Fruit fly (Drosophila melanogaster) whole organism, embryonic: ENCODE results near the gene CG4301.
A peak's percentile ranks its signal among the peaks of the same experiment; 100 is the strongest.

Experiments used
- BEAF-32 ChIP-seq: fragments of 200-800 bp; sonication (Bioruptor generic); optimal IDR thresholded peaks from 3 replicates; lab custom pipeline; 2017; ENCODE audit warnings: missing biosample characterization, missing genetic modification characterization, mild to moderate bottlenecking, moderate library complexity, missing genetic modification reagents
- CG11398 ChIP-seq: fragments of 200-800 bp; sonication (Bioruptor generic); optimal IDR thresholded peaks from 2 replicates; lab custom pipeline; 2016; ENCODE audit warnings: missing biosample characterization, missing genetic modification characterization
- CG11504 ChIP-seq: fragments of 200-800 bp; sonication (Bioruptor generic); optimal IDR thresholded peaks from 3 replicates; lab custom pipeline; 2019; ENCODE audit warnings: missing biosample characterization, mild to moderate bottlenecking, missing genetic modification characterization, moderate library complexity
- CG12659 ChIP-seq: fragments of 200-800 bp; sonication (Bioruptor generic); optimal IDR thresholded peaks from 3 replicates; lab custom pipeline; 2017; ENCODE audit warnings: mild to moderate bottlenecking, missing biosample characterization, missing genetic modification reagents, missing genetic modification characterization
- CG12744 ChIP-seq: fragments of 200-800 bp; sonication (Bioruptor generic); optimal IDR thresholded peaks from 2 replicates; lab custom pipeline; 2016; ENCODE audit warnings: missing biosample characterization, missing genetic modification characterization
- CG1529 ChIP-seq: fragments of 200-800 bp; sonication (Bioruptor generic); optimal IDR thresholded peaks from 3 replicates; lab custom pipeline; 2018; ENCODE audit warnings: missing biosample characterization, missing genetic modification characterization
- CG15479 ChIP-seq: fragments of 200-800 bp; sonication (Bioruptor generic); optimal IDR thresholded peaks from 3 replicates; lab custom pipeline; 2019; ENCODE audit warnings: missing biosample characterization, mild to moderate bottlenecking, missing genetic modification characterization, moderate library complexity
- CG17612 ChIP-seq: fragments of 200-800 bp; sonication (Bioruptor generic); IDR thresholded peaks from 2 replicates; pipeline ENCODE4 v1.3.6; 2022; ENCODE audit warnings: missing biosample characterization, missing genetic modification characterization
- CG18599 ChIP-seq: fragments of 200-800 bp; sonication (Bioruptor generic); optimal IDR thresholded peaks from 3 replicates; lab custom pipeline; 2017; ENCODE audit warnings: missing biosample characterization, missing genetic modification characterization, mild to moderate bottlenecking, moderate library complexity, missing genetic modification reagents
- CG2120 ChIP-seq: fragments of 200-800 bp; sonication (Bioruptor generic); optimal IDR thresholded peaks from 3 replicates; lab custom pipeline; 2016; ENCODE audit warnings: missing biosample characterization, missing genetic modification characterization
- CG2129 ChIP-seq: fragments of 200-800 bp; sonication (Bioruptor generic); IDR thresholded peaks from 2 replicates; pipeline ENCODE4 v1.3.6; 2022; ENCODE audit warnings: missing biosample characterization, missing genetic modification characterization; ENCODE audit not compliant: partially characterized antibody
- CG30020 ChIP-seq: fragments of 200-800 bp; optimal IDR thresholded peaks from 2 replicates; lab custom pipeline; 2019; ENCODE audit warnings: missing biosample characterization, mild to moderate bottlenecking, missing genetic modification characterization, moderate library complexity
- CG42726 ChIP-seq: fragments of 200-800 bp; sonication (Bioruptor generic); IDR thresholded peaks from 2 replicates; pipeline ENCODE4 v1.3.6; 2022; ENCODE audit warnings: missing biosample characterization, missing genetic modification characterization; ENCODE audit not compliant: partially characterized antibody
- CG6765 ChIP-seq: fragments of 200-800 bp; sonication (Bioruptor generic); optimal IDR thresholded peaks from 3 replicates; lab custom pipeline; 2017; ENCODE audit warnings: missing biosample characterization, mild to moderate bottlenecking, missing genetic modification characterization
- CG9817 ChIP-seq: fragments of 200-800 bp; sonication (Bioruptor generic); optimal IDR thresholded peaks from 2 replicates; lab custom pipeline; 2018; ENCODE audit warnings: missing biosample characterization, mild to moderate bottlenecking, missing genetic modification characterization, moderate library complexity
- CHES-1-like ChIP-seq: fragments of 200-800 bp; sonication (Bioruptor generic); optimal IDR thresholded peaks from 2 replicates; lab custom pipeline; 2016; ENCODE audit warnings: missing biosample characterization, missing genetic modification characterization
- CrebB ChIP-seq: fragments of 200-800 bp; sonication (Bioruptor generic); optimal IDR thresholded peaks from 3 replicates; lab custom pipeline; 2018; ENCODE audit warnings: missing biosample characterization, mild to moderate bottlenecking, missing genetic modification characterization
- Doc3 ChIP-seq: fragments of 200-800 bp; sonication (Bioruptor generic); IDR thresholded peaks from 3 replicates; pipeline ENCODE4 v1.3.6; 2022; ENCODE audit warnings: missing biosample characterization, missing genetic modification characterization; ENCODE audit not compliant: partially characterized antibody
- HHEX ChIP-seq: fragments of 200-800 bp; sonication (Bioruptor generic); optimal IDR thresholded peaks from 3 replicates; lab custom pipeline; 2017; ENCODE audit warnings: missing biosample characterization, mild to moderate bottlenecking, missing genetic modification characterization, missing genetic modification reagents
- HmgD ChIP-seq: fragments of 200-800 bp; sonication (Bioruptor generic); optimal IDR thresholded peaks from 3 replicates; lab custom pipeline; 2016; ENCODE audit warnings: missing biosample characterization, missing genetic modification characterization
- Mad ChIP-seq: fragments of 200-800 bp; sonication (Bioruptor generic); optimal IDR thresholded peaks from 2 replicates; lab custom pipeline; 2016; ENCODE audit warnings: missing biosample characterization, missing genetic modification characterization
- NC2β ChIP-seq: fragments of 200-800 bp; sonication (Bioruptor generic); optimal IDR thresholded peaks from 2 replicates; lab custom pipeline; 2016; ENCODE audit warnings: missing biosample characterization, missing genetic modification characterization
- NK7.1 ChIP-seq: fragments of 200-800 bp; sonication (Bioruptor generic); optimal IDR thresholded peaks from 3 replicates; lab custom pipeline; 2016; ENCODE audit warnings: missing biosample characterization, missing genetic modification characterization
- NfI ChIP-seq: fragments of 200-800 bp; sonication (Bioruptor generic); optimal IDR thresholded peaks from 3 replicates; lab custom pipeline; 2018; ENCODE audit warnings: missing biosample characterization, mild to moderate bottlenecking, missing genetic modification characterization, moderate library complexity
- Rfx ChIP-seq: fragments of 200-800 bp; sonication (Bioruptor generic); IDR thresholded peaks from 2 replicates; pipeline ENCODE4 v1.3.6; 2022; ENCODE audit warnings: missing biosample characterization, missing genetic modification characterization
- Side ChIP-seq: fragments of 200-800 bp; sonication (Bioruptor generic); optimal IDR thresholded peaks from 2 replicates; lab custom pipeline; 2016; ENCODE audit warnings: missing biosample characterization, missing genetic modification characterization
- abd-A ChIP-seq: fragments of 200-800 bp; sonication (Bioruptor generic); optimal IDR thresholded peaks from 3 replicates; lab custom pipeline; 2019; ENCODE audit warnings: missing biosample characterization, mild to moderate bottlenecking, missing genetic modification characterization, moderate library complexity
- cg ChIP-seq: fragments of 200-800 bp; sonication (Bioruptor generic); optimal IDR thresholded peaks from 3 replicates; lab custom pipeline; 2019; ENCODE audit warnings: missing biosample characterization, mild to moderate bottlenecking, missing genetic modification characterization, moderate library complexity
- dpn ChIP-seq, 2 experiments: fragments of 200-800 bp; sonication (Bioruptor generic); optimal IDR thresholded peaks; 3 replicates each; lab custom pipeline; 2016; ENCODE audit warnings: missing biosample characterization in 2 of 2, missing genetic modification characterization in 2 of 2
- dysf ChIP-seq: fragments of 200-800 bp; sonication (Bioruptor generic); IDR thresholded peaks from 3 replicates; pipeline ENCODE4 v1.3.6; 2022; ENCODE audit warnings: missing biosample characterization, missing genetic modification characterization
- eve ChIP-seq, 2 experiments: fragments of >200 bp; optimal IDR thresholded peaks; 2 replicates each; lab custom pipeline; 2017; ENCODE audit warnings: missing biosample characterization in 2 of 2, missing genetic modification characterization in 2 of 2
- gfzf ChIP-seq: fragments of 200-800 bp; sonication (Bioruptor generic); optimal IDR thresholded peaks from 2 replicates; lab custom pipeline; 2016; ENCODE audit warnings: missing biosample characterization, mild to moderate bottlenecking, missing genetic modification characterization, moderate library complexity
- grn ChIP-seq: fragments of 200-800 bp; sonication (Bioruptor generic); optimal IDR thresholded peaks from 3 replicates; lab custom pipeline; 2017; ENCODE audit warnings: missing biosample characterization, missing genetic modification characterization
- hb ChIP-seq: fragments of 200-800 bp; sonication (Bioruptor generic); IDR thresholded peaks from 3 replicates; pipeline ENCODE4 v1.3.6; 2022; ENCODE audit warnings: missing biosample characterization, missing genetic modification characterization; ENCODE audit not compliant: partially characterized antibody
- kay ChIP-seq: fragments of 200-800 bp; sonication (Bioruptor generic); optimal IDR thresholded peaks from 2 replicates; lab custom pipeline; 2016; ENCODE audit warnings: missing biosample characterization, missing genetic modification characterization
- ken ChIP-seq: fragments of 200-800 bp; sonication (Bioruptor generic); IDR thresholded peaks from 3 replicates; pipeline ENCODE4 v1.3.6; 2022; ENCODE audit warnings: missing biosample characterization, missing genetic modification characterization
- lbe ChIP-seq: fragments of 200-800 bp; sonication (Bioruptor generic); optimal IDR thresholded peaks from 2 replicates; lab custom pipeline; 2016; ENCODE audit warnings: missing biosample characterization, mild to moderate bottlenecking, missing genetic modification characterization
- luna ChIP-seq: fragments of 200-800 bp; sonication (Bioruptor generic); optimal IDR thresholded peaks from 2 replicates; lab custom pipeline; 2016; ENCODE audit warnings: missing biosample characterization, missing genetic modification characterization
- maf-S ChIP-seq: fragments of 200-800 bp; sonication (Bioruptor generic); optimal IDR thresholded peaks from 2 replicates; lab custom pipeline; 2016; ENCODE audit warnings: missing biosample characterization, missing genetic modification characterization
- nom ChIP-seq: fragments of 200-800 bp; sonication (Bioruptor generic); optimal IDR thresholded peaks from 2 replicates; lab custom pipeline; 2017; ENCODE audit warnings: missing biosample characterization, missing genetic modification characterization, mild to moderate bottlenecking, moderate library complexity, missing genetic modification reagents
- prd ChIP-seq, 3 experiments: fragments of >200 bp in 2 of 3; fragments of 200-800 bp in 1 of 3; sonication (Bioruptor generic) in 1 of 3; optimal IDR thresholded peaks in 2 of 3; IDR thresholded peaks in 1 of 3; 2 replicates in 2 of 3; 3 replicates in 1 of 3; pipeline versions ENCODE4 v1.3.6 to Lab custom; 2017 to 2022; ENCODE audit warnings: missing biosample characterization in 1 of 3, missing genetic modification characterization in 1 of 3
- pum ChIP-seq: fragments of 200-800 bp; sonication (Bioruptor generic); optimal IDR thresholded peaks from 2 replicates; lab custom pipeline; 2016; ENCODE audit warnings: missing biosample characterization, missing genetic modification characterization
- ranshi ChIP-seq: fragments of 200-800 bp; sonication (Bioruptor generic); IDR thresholded peaks from 2 replicates; pipeline ENCODE4 v1.3.6; 2022; ENCODE audit warnings: missing biosample characterization, missing genetic modification characterization
- rib ChIP-seq: fragments of 200-800 bp; sonication (Bioruptor generic); IDR thresholded peaks from 2 replicates; pipeline ENCODE4 v1.3.6; 2022; ENCODE audit warnings: missing biosample characterization, missing genetic modification characterization
- row ChIP-seq: fragments of 200-800 bp; sonication (Bioruptor generic); IDR thresholded peaks from 3 replicates; pipeline ENCODE4 v1.3.6; 2022; ENCODE audit warnings: missing biosample characterization, missing genetic modification characterization
- run ChIP-seq: fragments of 200-800 bp; sonication (Bioruptor generic); optimal IDR thresholded peaks from 3 replicates; lab custom pipeline; 2018; ENCODE audit warnings: missing biosample characterization, mild to moderate bottlenecking, missing genetic modification characterization
- scrt ChIP-seq: fragments of 200-800 bp; sonication (Bioruptor generic); optimal IDR thresholded peaks from 2 replicates; lab custom pipeline; 2018; ENCODE audit warnings: missing biosample characterization, mild to moderate bottlenecking, missing genetic modification characterization, moderate library complexity
- so ChIP-seq: fragments of 200-800 bp; sonication (Bioruptor generic); IDR thresholded peaks from 3 replicates; pipeline ENCODE4 v1.3.6; 2022; ENCODE audit warnings: missing biosample characterization, missing genetic modification characterization
- sob ChIP-seq: fragments of 200-800 bp; sonication (Bioruptor generic); IDR thresholded peaks from 2 replicates; pipeline ENCODE4 v1.3.6; 2022; ENCODE audit warnings: missing biosample characterization, missing genetic modification characterization
- tll ChIP-seq, 2 experiments: fragments of 200-800 bp in 1 of 2; fragments of >200 bp in 1 of 2; sonication (Bioruptor generic) in 1 of 2; optimal IDR thresholded peaks; 2 replicates each; lab custom pipeline; 2017 to 2019; ENCODE audit warnings: missing biosample characterization in 2 of 2, missing genetic modification characterization in 2 of 2, mild to moderate bottlenecking in 1 of 2, moderate library complexity in 1 of 2

CG4301 gene

dm6 chrX:16441245-16441644, 35.9 kb downstream of the CG4301 start, which contains the start of the genes Cdc50 and rngo (continued):
- TF ChIP-seq Doc3 (GFP tag; lab: Robert Waterston, UW) (peak; percentile 98), HmgD (GFP tag; lab: Kevin White, UChicago) (peak; percentile 40), kay (GFP tag; lab: Kevin White, UChicago) (peak; percentile 56), CG17612 (GFP tag; lab: Robert Waterston, UW) (no peak), CG11398 (GFP tag; lab: Kevin White, UChicago) (no peak), CG6765 (GFP tag; lab: Kevin White, UChicago) (no peak), abd-A (tag; lab: Kevin White, UChicago) (no peak), CG1529 (GFP tag; lab: Kevin White, UChicago) (no peak), Side (GFP tag; lab: Kevin White, UChicago) (no peak), luna (GFP tag; lab: Kevin White, UChicago) (peak; percentile 1), CHES-1-like (GFP tag; lab: Kevin White, UChicago) (no peak), cg (GFP tag; lab: Kevin White, UChicago) (peak; percentile 45), Mad (GFP tag; lab: Kevin White, UChicago) (no peak), maf-S (GFP tag; lab: Kevin White, UChicago) (no peak), gfzf (peak; percentile 52), CG15479 (GFP tag; lab: Kevin White, UChicago) (no peak), CG2120 (peak; percentile 38), ranshi (no peak), NK7.1 (GFP tag; lab: Kevin White, UChicago) (no peak), CG42726 (peak; percentile 74; the same call in 1 of the 2 replicates), HHEX (GFP tag; lab: Kevin White, UChicago) (no peak), pum (peak; percentile 20), ken (GFP tag; lab: Robert Waterston, UW) (no peak), dysf (no peak), CG11504 (no peak), hb (GFP tag; lab: Robert Waterston, UW) (peak; percentile 97), sob (GFP tag; lab: Robert Waterston, UW) (no peak), CrebB (tag; lab: Kevin White, UChicago) (peak; percentile 32), scrt (GFP tag; lab: Kevin White, UChicago) (no peak), eve (GFP tag; optimal IDR thresholded peaks at IDR 0.05; lab: Kevin White, UChicago) (no peak), CG30020 (tag; lab: Kevin White, UChicago) (peak; percentile 64), grn (GFP tag; lab: Kevin White, UChicago) (peak; percentile 34), so (GFP tag; lab: Robert Waterston, UW) (no peak), NC2β (no peak), CG12744 (GFP tag; lab: Kevin White, UChicago) (peak; percentile 39), lbe (GFP tag; lab: Kevin White, UChicago) (peak; percentile 70), CG12659 (peak; percentile 78), prd (optimal IDR thresholded peaks at IDR 0.05; lab: Kevin White, UChicago) (no peak), prd (GFP tag; IDR thresholded peaks at IDR 0.05; lab: Robert Waterston, UW) (no peak), BEAF-32 (GFP tag; lab: Kevin White, UChicago) (peak; percentile 98), CG9817 (no peak), dpn (GFP tag; optimal IDR thresholded peaks at IDR 0.05; lab: Kevin White, UChicago) (peak; percentile 5 to 46), NfI (GFP tag; lab: Kevin White, UChicago) (no peak), CG2129 (GFP tag; lab: Robert Waterston, UW) (peak; percentile 99), tll (GFP tag; optimal IDR thresholded peaks at IDR 0.05; lab: Kevin White, UChicago) (peak; percentile 38 to 89), run (tag; lab: Kevin White, UChicago) (no peak), Rfx (GFP tag; lab: Robert Waterston, UW) (0 out of 2 replicates have a peak, but pooled peaks have one; percentile 10), row (GFP tag; lab: Robert Waterston, UW) (peak; percentile 67), nom (no peak), rib (GFP tag; lab: Robert Waterston, UW) (no peak), CG18599 (no peak)
